Worm (Caenorhabditis elegans): ENCODE measurements around the gene ZC190.6.

ce11 chrV:8637666-8638271, 39.3 kb downstream of the ZC190.6 start, which contains the start of the genes F28A12.10 and acd-4:
- TF ChIP-seq klf-2 (GFP tag; conservative IDR thresholded peaks at IDR 0.05) (no peak), med-1 (GFP tag; optimal IDR thresholded peaks at IDR 0.05; ENCODE audit: insufficient read depth) (no peak), flt-1 (GFP tag; IDR thresholded peaks at IDR 0.05) (no peak)

Measured in whole organism, midembryonic.